Fruit fly (Drosophila melanogaster) whole organism: ENCODE measurements around the gene Dap160.

ENCODE experiments used
- pan ChIP-seq: fragments of >200 bp; optimal IDR thresholded peaks from 2 replicates; lab custom pipeline; 2017
- usp ChIP-seq: fragments of >200 bp; optimal IDR thresholded peaks from 2 replicates; lab custom pipeline; 2017; ENCODE audit warnings: missing biosample characterization, missing genetic modification characterization, mixed read lengths

- TF ChIP-seq pan (lab: Kevin White, UChicago) = no peak
- no peak for TF ChIP-seq usp (GFP tag; lab: Kevin White, UChicago)
These were observed 21.2 kb upstream of the Dap160 start, which contains the start of gene Noc2 for dm6 chr2L:21163311-21163842.
